Worm (Caenorhabditis elegans) whole organism, L2 larva: ENCODE measurements around the gene ZC13.2.
A peak's percentile ranks its signal among the peaks of the same experiment; 100 is the strongest.

Experiments
- C34F6.9 ChIP-seq: fragments of 150-350 bp; optimal IDR thresholded peaks from 2 replicates; lab custom pipeline; 2014; ENCODE audit warnings: missing biosample characterization, missing genetic modification characterization
- F13H6.1 ChIP-seq: sonication (generic microtip); optimal IDR thresholded peaks from 2 replicates; lab custom pipeline; 2016; ENCODE audit warnings: missing genetic modification characterization, missing compliant biosample characterization
- R02D3.7 ChIP-seq: fragments of 150-350 bp; optimal IDR thresholded peaks from 2 replicates; lab custom pipeline; 2014; ENCODE audit warnings: missing biosample characterization, missing genetic modification characterization
- Y55F3AM.14 ChIP-seq: fragments of 200-800 bp; sonication (Bioruptor generic); optimal IDR thresholded peaks from 2 replicates; lab custom pipeline; 2018; ENCODE audit warnings: mild to moderate bottlenecking, missing genetic modification characterization, missing compliant biosample characterization
- ZK546.5 ChIP-seq: sonication (generic microtip); optimal IDR thresholded peaks from 2 replicates; lab custom pipeline; 2017; ENCODE audit warnings: missing biosample characterization, missing genetic modification characterization
- aly-2 ChIP-seq: fragments of 150-350 bp; optimal IDR thresholded peaks from 2 replicates; lab custom pipeline; 2014; ENCODE audit warnings: missing biosample characterization, missing genetic modification characterization
- ama-1 ChIP-seq: fragments of 150-350 bp; optimal IDR thresholded peaks from 2 replicates; lab custom pipeline; 2018; ENCODE audit warnings: inconsistent platforms
- blmp-1 ChIP-seq: sonication (generic microtip); optimal IDR thresholded peaks from 2 replicates; lab custom pipeline; 2017; ENCODE audit warnings: missing genetic modification characterization, mild to moderate bottlenecking, missing compliant biosample characterization, antibody characterized with exemption, moderate library complexity; ENCODE audit not compliant: insufficient read depth
- ceh-16 ChIP-seq: fragments of 150-350 bp; optimal IDR thresholded peaks from 2 replicates; lab custom pipeline; 2014; ENCODE audit warnings: missing biosample characterization, missing genetic modification characterization
- ceh-82 ChIP-seq: fragments of 150-350 bp; optimal IDR thresholded peaks from 2 replicates; lab custom pipeline; 2014; ENCODE audit warnings: missing biosample characterization, missing genetic modification characterization
- crh-2 ChIP-seq: sonication (generic microtip); optimal IDR thresholded peaks from 2 replicates; lab custom pipeline; 2017; ENCODE audit warnings: missing biosample characterization, missing genetic modification characterization
- dmd-4 ChIP-seq: sonication (generic microtip); optimal IDR thresholded peaks from 2 replicates; lab custom pipeline; 2017; ENCODE audit warnings: missing biosample characterization, missing genetic modification characterization
- egl-27 ChIP-seq: sonication (generic microtip); optimal IDR thresholded peaks from 3 replicates; lab custom pipeline; 2017; ENCODE audit warnings: missing biosample characterization, missing genetic modification reagents, missing genetic modification characterization
- elt-1 ChIP-seq: fragments of 150-350 bp; optimal IDR thresholded peaks from 2 replicates; lab custom pipeline; 2014; ENCODE audit warnings: missing biosample characterization, missing genetic modification characterization
- elt-3 ChIP-seq: sonication (generic microtip); optimal IDR thresholded peaks from 2 replicates; lab custom pipeline; 2017; ENCODE audit warnings: missing biosample characterization, missing genetic modification characterization
- gmeb-1 ChIP-seq: fragments of 150-350 bp; optimal IDR thresholded peaks from 2 replicates; lab custom pipeline; 2014; ENCODE audit warnings: missing biosample characterization, missing genetic modification characterization
- lin-11 ChIP-seq: fragments of 150-350 bp; sonication (generic microtip); optimal IDR thresholded peaks from 2 replicates; lab custom pipeline; 2014; ENCODE audit warnings: missing biosample characterization, missing genetic modification characterization, inconsistent platforms, mixed read lengths
- lin-13 ChIP-seq: fragments of 150-350 bp; optimal IDR thresholded peaks from 2 replicates; lab custom pipeline; 2014; ENCODE audit warnings: missing biosample characterization, missing genetic modification reagents, missing genetic modification characterization
- lin-39 ChIP-seq: fragments of 150-350 bp; optimal IDR thresholded peaks from 2 replicates; lab custom pipeline; 2014; ENCODE audit warnings: missing biosample characterization, missing genetic modification reagents, missing genetic modification characterization
- lsy-2 ChIP-seq, 2 experiments: fragments of 150-350 bp in 1 of 2; sonication (generic microtip) in 1 of 2; optimal IDR thresholded peaks; 2 replicates each; lab custom pipeline; 2014 to 2017; ENCODE audit warnings: missing biosample characterization in 2 of 2, missing genetic modification characterization in 2 of 2
- mab-5 ChIP-seq: fragments of 150-350 bp; optimal IDR thresholded peaks from 2 replicates; lab custom pipeline; 2014; ENCODE audit warnings: missing biosample characterization, missing genetic modification characterization
- mbf-1 ChIP-seq: sonication (generic microtip); optimal IDR thresholded peaks from 2 replicates; lab custom pipeline; 2017; ENCODE audit warnings: missing biosample characterization, missing genetic modification characterization
- mdl-1 ChIP-seq, 2 experiments: fragments of 150-350 bp in 1 of 2; sonication (generic microtip) in 1 of 2; optimal IDR thresholded peaks; 2 replicates each; lab custom pipeline; 2017; ENCODE audit warnings: missing biosample characterization in 2 of 2, missing genetic modification characterization in 2 of 2
- nhr-10 ChIP-seq: sonication (generic microtip); optimal IDR thresholded peaks from 2 replicates; lab custom pipeline; 2017; ENCODE audit warnings: missing biosample characterization, missing genetic modification characterization
- nhr-11 ChIP-seq: fragments of 150-350 bp; optimal IDR thresholded peaks from 2 replicates; lab custom pipeline; 2014; ENCODE audit warnings: missing biosample characterization, missing genetic modification characterization
- nhr-12 ChIP-seq: fragments of 150-350 bp; optimal IDR thresholded peaks from 2 replicates; lab custom pipeline; 2014; ENCODE audit warnings: missing biosample characterization, missing genetic modification characterization
- nhr-129 ChIP-seq: fragments of 150-350 bp; optimal IDR thresholded peaks from 2 replicates; lab custom pipeline; 2014; ENCODE audit warnings: missing biosample characterization, missing genetic modification characterization
- nhr-21 ChIP-seq: fragments of 150-350 bp; optimal IDR thresholded peaks from 2 replicates; lab custom pipeline; 2014; ENCODE audit warnings: missing biosample characterization, missing genetic modification characterization
- nhr-23 ChIP-seq: fragments of 150-350 bp; optimal IDR thresholded peaks from 2 replicates; lab custom pipeline; 2014; ENCODE audit warnings: missing biosample characterization, missing genetic modification reagents, missing genetic modification characterization
- nhr-237 ChIP-seq: fragments of 150-350 bp; optimal IDR thresholded peaks from 2 replicates; lab custom pipeline; 2014; ENCODE audit warnings: missing biosample characterization, missing genetic modification characterization
- nhr-25 ChIP-seq: fragments of 150-350 bp; sonication (generic microtip); optimal IDR thresholded peaks from 3 replicates; lab custom pipeline; 2014; ENCODE audit warnings: missing biosample characterization, missing genetic modification characterization
- nhr-77 ChIP-seq: fragments of 150-350 bp; optimal IDR thresholded peaks from 2 replicates; lab custom pipeline; 2014; ENCODE audit warnings: missing biosample characterization, missing genetic modification characterization
- peb-1 ChIP-seq: fragments of 150-350 bp; optimal IDR thresholded peaks from 2 replicates; lab custom pipeline; 2014; ENCODE audit warnings: missing biosample characterization, missing genetic modification characterization
- sem-4 ChIP-seq: fragments of 150-350 bp; optimal IDR thresholded peaks from 2 replicates; lab custom pipeline; 2014; ENCODE audit warnings: missing biosample characterization, missing genetic modification reagents, missing genetic modification characterization
- skn-1 ChIP-seq: sonication (generic microtip); optimal IDR thresholded peaks from 2 replicates; lab custom pipeline; 2017; ENCODE audit warnings: missing biosample characterization, missing genetic modification characterization
- sma-9 ChIP-seq, 2 experiments: fragments of 150-350 bp in 1 of 2; sonication (generic microtip) in 1 of 2; optimal IDR thresholded peaks; 2 replicates each; lab custom pipeline; 2014 to 2016; ENCODE audit warnings: missing genetic modification characterization in 2 of 2, mild to moderate bottlenecking in 1 of 2, missing biosample characterization in 1 of 2, missing compliant biosample characterization in 1 of 2, missing genetic modification reagents in 1 of 2, moderate library complexity in 1 of 2
- snpc-4 ChIP-seq: fragments of 150-350 bp; optimal IDR thresholded peaks from 2 replicates; lab custom pipeline; 2014; ENCODE audit warnings: missing biosample characterization, missing genetic modification characterization
- unc-39 ChIP-seq: fragments of 150-350 bp; optimal IDR thresholded peaks from 2 replicates; lab custom pipeline; 2014; ENCODE audit warnings: missing biosample characterization, missing genetic modification characterization
- unc-55 ChIP-seq: fragments of 150-350 bp; sonication (generic microtip); optimal IDR thresholded peaks from 3 replicates; lab custom pipeline; 2014; ENCODE audit warnings: missing biosample characterization, missing genetic modification reagents, missing genetic modification characterization
- zag-1 ChIP-seq: fragments of 150-350 bp; optimal IDR thresholded peaks from 2 replicates; lab custom pipeline; 2014; ENCODE audit warnings: missing biosample characterization, missing genetic modification characterization
- ztf-1 ChIP-seq: fragments of 200-800 bp; sonication (Bioruptor generic); conservative IDR thresholded peaks from 2 replicates; pipeline ENCODE4 v1.3.6; 2022; ENCODE audit warnings: missing genetic modification characterization, missing compliant biosample characterization
- ztf-11 ChIP-seq: sonication (generic microtip); optimal IDR thresholded peaks from 2 replicates; lab custom pipeline; 2017; ENCODE audit warnings: missing biosample characterization, missing genetic modification characterization
- ztf-4 ChIP-seq: fragments of 150-350 bp; optimal IDR thresholded peaks from 2 replicates; lab custom pipeline; 2014; ENCODE audit warnings: missing biosample characterization, missing genetic modification characterization

ZC13.2 gene

DNA sequence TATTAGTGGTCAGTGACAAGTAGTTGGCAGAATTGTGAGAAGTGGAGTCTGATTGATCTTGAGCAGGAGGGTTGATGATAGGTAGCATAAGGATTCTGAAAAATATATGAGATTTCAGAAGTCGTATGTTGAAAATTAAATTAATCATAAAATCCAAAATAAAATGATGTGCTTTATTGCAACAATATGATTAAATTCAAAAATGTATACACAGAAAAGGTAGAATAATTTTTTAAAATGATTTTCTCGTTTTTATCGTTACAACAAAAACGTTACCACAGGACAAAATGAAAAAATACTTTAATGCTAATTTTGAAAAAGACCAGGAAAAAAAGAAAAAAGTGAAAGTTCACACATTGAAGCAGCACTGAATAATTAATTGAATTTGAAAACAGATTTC, 22.0 kb downstream of the ZC13.2 start, which contains the start of gene ZC13.10:
Gene ZC13.10 (minus strand): TSS at position 101 of the 400 bp plus-strand sequence.
- TF ChIP-seq unc-39 (no peak), nhr-12 (tag; lab: Kevin White, UChicago) (no peak), mdl-1 (tag; optimal IDR thresholded peaks at IDR 0.05; lab: Kevin White, UChicago) (no peak), egl-27 (tag; lab: Kevin White, UChicago) (no peak), elt-3 (no peak), ceh-16 (no peak), nhr-23 (tag; lab: Kevin White, UChicago) (no peak), lsy-2 (tag; optimal IDR thresholded peaks at IDR 0.05; lab: Kevin White, UChicago) (no peak), nhr-11 (tag; lab: Kevin White, UChicago) (no peak), F13H6.1 (tag; lab: Kevin White, UChicago) (no peak), nhr-77 (no peak), R02D3.7 (tag; lab: Kevin White, UChicago) (no peak), dmd-4 (tag; lab: Kevin White, UChicago) (no peak), blmp-1 (tag; lab: Kevin White, UChicago) (no peak), mbf-1 (tag; lab: Kevin White, UChicago) (no peak)

- peak; percentile 46 for TF ChIP-seq lin-11 (tag; lab: Kevin White, UChicago)
- TF ChIP-seq lsy-2 (tag; optimal IDR thresholded peaks at IDR 0.05; lab: Kevin White, UChicago) = no peak
- TF ChIP-seq Y55F3AM.14 (GFP tag; lab: Kevin White, UChicago) = no peak
- TF ChIP-seq peb-1 (tag; lab: Kevin White, UChicago) = no peak
- no peak for TF ChIP-seq ztf-11 (tag; lab: Kevin White, UChicago)
- TF ChIP-seq nhr-12 (tag; lab: Kevin White, UChicago) = no peak
- TF ChIP-seq zag-1 = no peak
- TF ChIP-seq C34F6.9 (tag; lab: Kevin White, UChicago) = peak; percentile 42
- TF ChIP-seq ceh-82 (tag; lab: Kevin White, UChicago) = no peak
- no peak for TF ChIP-seq gmeb-1 (tag; lab: Kevin White, UChicago)
- no peak for TF ChIP-seq lin-13 (GFP tag; lab: Kevin White, UChicago)
- no peak for TF ChIP-seq lin-39 (tag; lab: Kevin White, UChicago)
- no peak for TF ChIP-seq mbf-1 (tag; lab: Kevin White, UChicago)
- TF ChIP-seq nhr-77 = no peak
- TF ChIP-seq sem-4 (tag; lab: Kevin White, UChicago) = no peak
- TF ChIP-seq nhr-23 (tag; lab: Kevin White, UChicago) = no peak
- no peak for TF ChIP-seq skn-1
- peak; percentile 48 for TF ChIP-seq unc-55 (GFP tag; lab: Kevin White, UChicago)
- TF ChIP-seq elt-1 (tag; lab: Kevin White, UChicago) = no peak
- TF ChIP-seq mdl-1 (tag; optimal IDR thresholded peaks at IDR 0.05; lab: Kevin White, UChicago) = no peak
- TF ChIP-seq nhr-237 (tag; lab: Kevin White, UChicago) = no peak
- no peak for TF ChIP-seq nhr-10 (tag; lab: Kevin White, UChicago)
- TF ChIP-seq snpc-4 (tag; lab: Kevin White, UChicago) = no peak
- TF ChIP-seq ama-1 (lab: Kevin White, UChicago) = no peak
- no peak for TF ChIP-seq unc-39
- no peak for TF ChIP-seq nhr-25
- no peak for TF ChIP-seq nhr-11 (tag; lab: Kevin White, UChicago)
- peak; percentile 1 for TF ChIP-seq sma-9 (GFP tag; optimal IDR thresholded peaks at IDR 0.05; lab: Kevin White, UChicago)
- TF ChIP-seq sma-9 (tag; optimal IDR thresholded peaks at IDR 0.05; lab: Kevin White, UChicago) = no peak
- no peak for TF ChIP-seq ZK546.5 (tag; lab: Kevin White, UChicago)
- no peak for TF ChIP-seq aly-2 (tag; lab: Kevin White, UChicago)
- no peak for TF ChIP-seq dmd-4 (tag; lab: Kevin White, UChicago)
- TF ChIP-seq nhr-21 = no peak
- TF ChIP-seq mab-5 (tag; lab: Kevin White, UChicago) = no peak
- TF ChIP-seq crh-2 (tag; lab: Kevin White, UChicago) = peak; percentile 2
Measured at ce11 chrX:910337-910736, 29.9 kb downstream of the ZC13.2 start.

- TF ChIP-seq nhr-129 (tag; lab: Kevin White, UChicago) (no peak), ztf-1 (GFP tag; lab: Robert Waterston, UW) (no peak), zag-1 (no peak), nhr-237 (tag; lab: Kevin White, UChicago) (no peak), gmeb-1 (tag; lab: Kevin White, UChicago) (no peak), ztf-11 (tag; lab: Kevin White, UChicago) (no peak), elt-3 (no peak), lsy-2 (tag; optimal IDR thresholded peaks at IDR 0.05; lab: Kevin White, UChicago) (no peak), ceh-82 (tag; lab: Kevin White, UChicago) (no peak), lin-11 (tag; lab: Kevin White, UChicago) (no peak), ztf-4 (no peak), nhr-21 (no peak), snpc-4 (tag; lab: Kevin White, UChicago) (no peak), nhr-10 (tag; lab: Kevin White, UChicago) (no peak), F13H6.1 (tag; lab: Kevin White, UChicago) (no peak), ZK546.5 (tag; lab: Kevin White, UChicago) (no peak), nhr-11 (tag; lab: Kevin White, UChicago) (no peak), nhr-12 (tag; lab: Kevin White, UChicago) (no peak)
Measured at ce11 chrX:912564-912963, 32.1 kb downstream of the ZC13.2 start.
